Fruit fly (Drosophila melanogaster) whole organism, prepupa: ENCODE data around the gene comm3.

ENCODE experiments used
- Blimp-1 ChIP-seq: fragments of 200-800 bp; sonication (Bioruptor generic); optimal IDR thresholded peaks from 3 replicates; lab custom pipeline; 2017; ENCODE audit warnings: missing biosample characterization, missing genetic modification characterization, mild to moderate bottlenecking, moderate library complexity, missing genetic modification reagents
- CG11294 ChIP-seq: fragments of 200-800 bp; sonication (Bioruptor generic); IDR thresholded peaks from 2 replicates; pipeline ENCODE4 v1.3.6; 2022; ENCODE audit warnings: missing biosample characterization, missing genetic modification characterization
- CG11762 ChIP-seq: fragments of 200-800 bp; sonication (Bioruptor generic); optimal IDR thresholded peaks from 3 replicates; lab custom pipeline; 2016; ENCODE audit warnings: missing biosample characterization, missing genetic modification characterization; ENCODE audit not compliant: insufficient read depth
- CG15336 ChIP-seq: fragments of 200-800 bp; sonication (Bioruptor generic); IDR thresholded peaks from 2 replicates; pipeline ENCODE4 v1.3.6; 2022; ENCODE audit warnings: missing biosample characterization, missing genetic modification characterization
- CG1621 ChIP-seq: fragments of 200-800 bp; sonication (Bioruptor generic); optimal IDR thresholded peaks from 3 replicates; lab custom pipeline; 2018; ENCODE audit warnings: missing biosample characterization, mild to moderate bottlenecking, missing genetic modification characterization
- CG32006 ChIP-seq: fragments of 200-800 bp; sonication (Bioruptor generic); optimal IDR thresholded peaks from 3 replicates; lab custom pipeline; 2017; ENCODE audit warnings: missing biosample characterization, mild to moderate bottlenecking, missing genetic modification characterization
- CG34406 ChIP-seq: fragments of 200-800 bp; sonication (Bioruptor generic); optimal IDR thresholded peaks from 3 replicates; lab custom pipeline; 2016; ENCODE audit warnings: missing biosample characterization, missing genetic modification characterization
- CG3919 ChIP-seq: fragments of 200-800 bp; sonication (Bioruptor generic); optimal IDR thresholded peaks from 3 replicates; lab custom pipeline; 2016; ENCODE audit warnings: missing biosample characterization, missing genetic modification characterization
- CG4318 ChIP-seq: fragments of 200-800 bp; sonication (Bioruptor generic); optimal IDR thresholded peaks from 3 replicates; lab custom pipeline; 2017; ENCODE audit warnings: missing biosample characterization, mild to moderate bottlenecking, missing genetic modification characterization
- CG6163 ChIP-seq: fragments of 200-800 bp; sonication (Bioruptor generic); IDR thresholded peaks from 3 replicates; pipeline ENCODE4 v1.3.6; 2022; ENCODE audit warnings: missing biosample characterization, missing genetic modification characterization
- CG6792 ChIP-seq: fragments of 200-800 bp; sonication (Bioruptor generic); optimal IDR thresholded peaks from 3 replicates; lab custom pipeline; 2016; ENCODE audit warnings: missing biosample characterization, missing genetic modification characterization
- CG6808 ChIP-seq: fragments of 200-800 bp; sonication (Bioruptor generic); optimal IDR thresholded peaks from 3 replicates; lab custom pipeline; 2017; ENCODE audit warnings: missing biosample characterization, missing genetic modification characterization, mild to moderate bottlenecking, moderate library complexity, missing genetic modification reagents
- CG8119 ChIP-seq: fragments of 200-800 bp; sonication (Bioruptor generic); IDR thresholded peaks from 3 replicates; pipeline ENCODE4 v1.3.6; 2022; ENCODE audit warnings: missing biosample characterization, missing genetic modification characterization
- CG8632 ChIP-seq: fragments of 200-800 bp; sonication (Bioruptor generic); optimal IDR thresholded peaks from 3 replicates; lab custom pipeline; 2016; ENCODE audit warnings: missing biosample characterization, missing genetic modification characterization
- Eip75B ChIP-seq: fragments of 200-800 bp; sonication (Bioruptor generic); optimal IDR thresholded peaks from 3 replicates; lab custom pipeline; 2016; ENCODE audit warnings: missing biosample characterization, missing genetic modification characterization
- Eip78C ChIP-seq: fragments of 200-800 bp; sonication (Bioruptor generic); peaks from one replicate; lab custom pipeline; 2016; ENCODE audit warnings: missing biosample characterization, missing genetic modification characterization
- Eip93F ChIP-seq: fragments of 200-800 bp; sonication (Bioruptor generic); optimal IDR thresholded peaks from 2 replicates; lab custom pipeline; 2016; ENCODE audit warnings: missing biosample characterization, mild to moderate bottlenecking, missing genetic modification characterization
- Ets21C ChIP-seq: fragments of 200-800 bp; sonication (Bioruptor generic); optimal IDR thresholded peaks from 3 replicates; lab custom pipeline; 2016; ENCODE audit warnings: missing biosample characterization, missing genetic modification characterization
- Ets96B ChIP-seq: fragments of 200-800 bp; optimal IDR thresholded peaks from 2 replicates; lab custom pipeline; 2019; ENCODE audit warnings: missing biosample characterization, mild to moderate bottlenecking, missing genetic modification characterization, moderate library complexity
- Hr4 ChIP-seq: fragments of 200-800 bp; sonication (Bioruptor generic); optimal IDR thresholded peaks from 3 replicates; lab custom pipeline; 2016; ENCODE audit warnings: missing biosample characterization, missing genetic modification characterization
- Lpt ChIP-seq: fragments of 200-800 bp; sonication (Bioruptor generic); optimal IDR thresholded peaks from 3 replicates; lab custom pipeline; 2016; ENCODE audit warnings: missing biosample characterization, missing genetic modification characterization
- Met ChIP-seq: fragments of 200-800 bp; sonication (Bioruptor generic); optimal IDR thresholded peaks from 3 replicates; lab custom pipeline; 2016; ENCODE audit warnings: missing biosample characterization, missing genetic modification characterization
- Sox102F ChIP-seq: fragments of 200-800 bp; sonication (Bioruptor generic); optimal IDR thresholded peaks from 2 replicates; lab custom pipeline; 2016; ENCODE audit warnings: missing biosample characterization, mild to moderate bottlenecking, missing genetic modification characterization
- Sox14 ChIP-seq: fragments of 200-800 bp; sonication (Bioruptor generic); optimal IDR thresholded peaks from 3 replicates; lab custom pipeline; 2016; ENCODE audit warnings: missing biosample characterization, missing genetic modification characterization
- Sox15 ChIP-seq: fragments of 200-800 bp; sonication (Bioruptor generic); optimal IDR thresholded peaks from 3 replicates; lab custom pipeline; 2016; ENCODE audit warnings: missing biosample characterization, missing genetic modification characterization
- achi ChIP-seq: fragments of 200-800 bp; sonication (Bioruptor generic); optimal IDR thresholded peaks from 3 replicates; lab custom pipeline; 2016; ENCODE audit warnings: missing biosample characterization, missing genetic modification characterization
- dac ChIP-seq: fragments of 200-800 bp; sonication (Bioruptor generic); optimal IDR thresholded peaks from 2 replicates; lab custom pipeline; 2017; ENCODE audit warnings: missing biosample characterization, mild to moderate bottlenecking, missing genetic modification characterization
- dsx ChIP-seq: fragments of 200-800 bp; optimal IDR thresholded peaks from 3 replicates; lab custom pipeline; 2019; ENCODE audit warnings: missing biosample characterization, mild to moderate bottlenecking, missing genetic modification characterization, moderate library complexity; ENCODE audit not compliant: poor library complexity, severe bottlenecking
- eg ChIP-seq: fragments of 200-800 bp; sonication (Bioruptor generic); IDR thresholded peaks from 3 replicates; pipeline ENCODE4 v1.3.6; 2022; ENCODE audit warnings: missing biosample characterization, missing genetic modification characterization
- esn ChIP-seq: fragments of 200-800 bp; sonication (Bioruptor generic); optimal IDR thresholded peaks from 2 replicates; lab custom pipeline; 2016; ENCODE audit warnings: missing biosample characterization, mild to moderate bottlenecking, missing genetic modification characterization, moderate library complexity
- fd85E ChIP-seq: fragments of 200-800 bp; sonication (Bioruptor generic); optimal IDR thresholded peaks from 3 replicates; lab custom pipeline; 2016; ENCODE audit warnings: missing biosample characterization, missing genetic modification characterization
- fkh ChIP-seq: fragments of 200-800 bp; sonication (Bioruptor generic); optimal IDR thresholded peaks from 3 replicates; lab custom pipeline; 2017; ENCODE audit warnings: missing biosample characterization, mild to moderate bottlenecking, missing genetic modification characterization, moderate library complexity
- lz ChIP-seq: fragments of 200-800 bp; sonication (Bioruptor generic); optimal IDR thresholded peaks from 3 replicates; lab custom pipeline; 2016; ENCODE audit warnings: missing biosample characterization, missing genetic modification characterization
- net ChIP-seq: fragments of 200-800 bp; sonication (Bioruptor generic); optimal IDR thresholded peaks from 3 replicates; lab custom pipeline; 2016; ENCODE audit warnings: missing biosample characterization, missing genetic modification characterization
- pdm3 ChIP-seq: fragments of 200-800 bp; sonication (Bioruptor generic); optimal IDR thresholded peaks from 3 replicates; lab custom pipeline; 2016; ENCODE audit warnings: missing biosample characterization, missing genetic modification characterization
- salr ChIP-seq, 2 experiments: fragments of 200-800 bp; sonication (Bioruptor generic); optimal IDR thresholded peaks; 3 replicates each; lab custom pipeline; 2016 to 2018; ENCODE audit warnings: missing biosample characterization in 2 of 2, missing genetic modification characterization in 2 of 2, mild to moderate bottlenecking in 1 of 2
- spab ChIP-seq: fragments of 200-800 bp; sonication (Bioruptor generic); optimal IDR thresholded peaks from 2 replicates; lab custom pipeline; 2017; ENCODE audit warnings: missing biosample characterization, mild to moderate bottlenecking, missing genetic modification characterization, missing genetic modification reagents
- ss ChIP-seq, 2 experiments: fragments of 200-800 bp; sonication (Bioruptor generic); optimal IDR thresholded peaks; 2 replicates in 1 of 2; 3 replicates in 1 of 2; lab custom pipeline; 2017 to 2018; ENCODE audit warnings: mild to moderate bottlenecking in 2 of 2, missing biosample characterization in 2 of 2, missing genetic modification characterization in 2 of 2, moderate library complexity in 1 of 2
- svp ChIP-seq: fragments of 200-800 bp; sonication (Bioruptor generic); peaks from one replicate; lab custom pipeline; 2016; ENCODE audit warnings: missing biosample characterization, missing genetic modification characterization
- topi ChIP-seq: fragments of 200-800 bp; sonication (Bioruptor generic); optimal IDR thresholded peaks from 3 replicates; lab custom pipeline; 2016; ENCODE audit warnings: missing biosample characterization, missing genetic modification characterization
- vri ChIP-seq: fragments of 200-800 bp; sonication (Bioruptor generic); optimal IDR thresholded peaks from 3 replicates; lab custom pipeline; 2016; ENCODE audit warnings: missing biosample characterization, mild to moderate bottlenecking, missing genetic modification characterization

The comm3 gene

DNA sequence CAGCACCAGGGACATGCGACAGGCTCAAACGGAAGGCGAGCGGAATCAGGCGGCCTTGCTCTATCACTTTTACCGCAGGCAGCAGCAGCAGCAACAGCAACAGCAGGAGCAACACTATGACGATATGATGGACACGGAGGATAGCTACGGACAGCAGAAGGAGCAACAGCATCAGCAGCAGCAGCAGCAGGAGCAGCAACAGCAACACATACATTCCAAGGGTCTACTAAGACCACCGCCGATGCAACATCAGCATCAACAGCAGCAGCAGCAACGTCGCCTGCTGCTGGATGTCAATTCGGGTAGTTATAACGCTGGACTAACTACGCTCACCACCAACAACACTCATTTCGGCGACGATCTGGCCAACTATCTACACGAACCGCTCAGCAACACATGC is 42.6 kb downstream of the comm3 start:
- TF ChIP-seq Ets96B (tag; lab: Kevin White, UChicago) (no peak), CG8632 (GFP tag; lab: Kevin White, UChicago) (no peak), dac (GFP tag; lab: Kevin White, UChicago) (no peak), Ets21C (GFP tag; lab: Kevin White, UChicago) (no peak), dsx (no peak), Hr4 (GFP tag; lab: Kevin White, UChicago) (no peak), CG1621 (tag; lab: Kevin White, UChicago) (no peak), spab (GFP tag; lab: Kevin White, UChicago) (no peak)

DNA sequence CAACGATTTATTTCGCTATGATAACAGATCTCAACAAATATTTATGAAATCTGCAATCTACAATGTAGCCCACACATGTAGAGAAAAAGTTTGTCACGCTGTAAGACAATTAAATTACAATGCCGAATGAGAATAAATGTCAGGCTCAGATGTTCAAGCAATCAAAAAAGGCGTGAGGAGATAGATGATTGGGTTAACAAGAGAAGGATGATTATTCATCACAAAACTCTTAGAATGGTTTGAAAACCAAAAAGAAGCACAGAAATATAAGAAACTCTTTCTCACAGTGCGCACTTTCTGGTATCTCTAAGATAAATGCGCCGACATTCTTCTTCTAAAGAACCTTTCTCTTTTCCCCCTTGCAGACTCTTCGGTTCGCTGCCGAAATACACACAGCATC is 47.5 kb downstream of the comm3 start:
- peak; percentile 28 for TF ChIP-seq CG4318 (GFP tag; lab: Kevin White, UChicago)
- TF ChIP-seq salr (GFP tag; optimal IDR thresholded peaks at IDR 0.05; lab: Kevin White, UChicago), result no peak
- no peak for TF ChIP-seq Sox15 (GFP tag; lab: Kevin White, UChicago)
- TF ChIP-seq Hr4 (GFP tag; lab: Kevin White, UChicago), result peak; percentile 62
- no peak for TF ChIP-seq CG34406 (GFP tag; lab: Kevin White, UChicago)
- TF ChIP-seq CG6792 (GFP tag; lab: Kevin White, UChicago), result no peak
- TF ChIP-seq Sox102F, result no peak
- no peak; the same call in 2 of the 3 replicates for TF ChIP-seq CG8119 (GFP tag; lab: Robert Waterston, UW)
- no peak for TF ChIP-seq CG6163 (GFP tag; lab: Robert Waterston, UW)
- TF ChIP-seq pdm3 (GFP tag; lab: Kevin White, UChicago), result no peak
- TF ChIP-seq fkh (GFP tag; lab: Kevin White, UChicago), result no peak
- peak; percentile 18 for TF ChIP-seq esn (GFP tag; lab: Kevin White, UChicago)
- no peak for TF ChIP-seq CG11294 (GFP tag; lab: Robert Waterston, UW)
- TF ChIP-seq Sox14, result no peak
- TF ChIP-seq lz (GFP tag; lab: Kevin White, UChicago), result no peak
- no peak for TF ChIP-seq CG8632 (GFP tag; lab: Kevin White, UChicago)
- TF ChIP-seq CG15336 (GFP tag; lab: Robert Waterston, UW), result peak; percentile 54

DNA sequence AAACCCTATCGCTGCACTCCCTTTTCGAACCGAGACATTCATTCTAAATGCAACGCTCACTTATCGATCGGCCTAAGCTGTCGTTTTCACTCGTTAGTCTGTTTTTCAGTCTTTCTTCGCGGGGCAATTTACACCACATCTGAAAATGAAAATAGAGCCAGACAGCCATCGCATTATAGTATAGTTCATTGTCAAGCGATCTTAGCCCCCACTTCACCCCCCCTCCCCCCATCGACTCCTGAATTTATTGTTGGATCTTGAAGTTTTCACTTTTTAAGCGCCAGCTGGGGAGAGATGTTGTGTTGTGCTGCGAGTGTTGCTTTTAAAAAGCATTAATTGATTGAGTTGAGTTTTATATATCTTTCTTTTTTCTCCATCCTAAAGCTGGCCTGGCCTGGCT is 48.4 kb downstream of the comm3 start:
- TF ChIP-seq CG11762 (no peak), fd85E (GFP tag; lab: Kevin White, UChicago) (no peak), Eip75B (GFP tag; lab: Kevin White, UChicago) (no peak), topi (no peak), Hr4 (GFP tag; lab: Kevin White, UChicago) (no peak), ss (GFP tag; optimal IDR thresholded peaks at IDR 0.05; lab: Kevin White, UChicago) (no peak)

DNA sequence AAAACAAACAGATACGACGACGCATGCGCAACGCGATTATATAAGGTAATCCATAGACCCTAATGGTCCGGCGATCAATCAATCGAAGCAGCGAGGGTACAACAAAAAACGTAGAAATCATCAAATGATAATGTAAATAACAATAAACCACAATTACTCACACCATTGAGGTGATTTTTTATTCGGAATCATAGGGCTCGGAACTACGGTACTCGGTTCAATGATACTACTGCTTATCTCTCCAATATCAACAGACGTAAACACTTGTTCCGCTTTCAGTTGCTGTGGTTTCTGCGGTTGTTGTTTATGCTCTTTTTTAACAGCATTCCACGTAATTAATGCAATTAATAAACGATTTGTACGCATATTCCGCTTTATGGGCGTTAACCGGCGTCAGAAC is 49.6 kb downstream of the comm3 start:
- no peak for TF ChIP-seq CG6792 (GFP tag; lab: Kevin White, UChicago)
- TF ChIP-seq CG3919 (GFP tag; lab: Kevin White, UChicago), result no peak
- no peak for TF ChIP-seq Blimp-1
- peak; percentile 69 for TF ChIP-seq fkh (GFP tag; lab: Kevin White, UChicago)
- no peak for TF ChIP-seq CG1621 (tag; lab: Kevin White, UChicago)
- TF ChIP-seq Eip93F (GFP tag; lab: Kevin White, UChicago), result no peak
- no peak for TF ChIP-seq Eip78C (GFP tag; lab: Kevin White, UChicago)
- TF ChIP-seq CG8119 (GFP tag; lab: Robert Waterston, UW), result no peak
- TF ChIP-seq Sox14, result no peak

DNA sequence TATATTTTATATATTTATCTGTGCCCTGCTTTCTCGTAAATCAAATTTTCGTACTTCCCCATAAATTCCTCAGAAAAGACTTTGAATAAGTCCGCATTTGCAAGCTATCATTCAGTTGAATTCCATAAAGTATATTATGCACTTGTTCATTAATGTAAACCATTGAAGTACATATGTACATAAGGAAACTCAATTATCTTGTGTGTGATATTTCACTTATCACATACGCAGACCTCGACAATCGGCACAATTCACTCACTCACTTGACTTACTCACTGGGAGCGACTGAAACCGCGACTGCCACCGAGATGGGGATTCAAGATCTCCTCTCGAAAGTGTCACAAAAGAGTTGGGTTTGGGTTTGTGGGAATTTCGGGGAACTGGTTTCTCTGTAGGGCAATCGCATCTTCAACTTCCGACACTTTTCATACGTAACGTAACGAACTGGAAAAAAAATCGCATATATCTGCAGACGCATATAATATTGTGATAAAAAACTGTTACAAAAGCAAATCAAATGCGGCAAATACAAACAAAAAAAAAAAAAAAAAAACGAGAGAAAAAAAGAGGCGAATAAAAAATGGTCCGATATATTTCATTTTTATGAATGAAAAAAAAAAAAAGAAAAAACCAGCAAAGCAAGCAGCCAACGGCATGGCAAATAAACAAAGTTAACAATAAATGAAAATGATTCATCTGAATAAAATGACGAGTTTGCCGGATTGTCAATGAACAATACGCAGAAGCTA is 50.4 kb downstream of the comm3 start:
- TF ChIP-seq vri, result peak; percentile 50
- TF ChIP-seq Eip93F (GFP tag; lab: Kevin White, UChicago), result peak; percentile 9
- peak; percentile 40 for TF ChIP-seq Blimp-1
- TF ChIP-seq svp, result no peak
- TF ChIP-seq fd85E (GFP tag; lab: Kevin White, UChicago), result no peak
- TF ChIP-seq salr (GFP tag; optimal IDR thresholded peaks at IDR 0.05; lab: Kevin White, UChicago), result no peak
- peak; percentile 11 for TF ChIP-seq Met
- TF ChIP-seq Eip75B (GFP tag; lab: Kevin White, UChicago), result peak; percentile 31
- TF ChIP-seq Sox102F, result peak; percentile 37
- TF ChIP-seq Lpt, result no peak
- TF ChIP-seq CG32006, result no peak
- no peak for TF ChIP-seq spab (GFP tag; lab: Kevin White, UChicago)
- TF ChIP-seq CG11294 (GFP tag; lab: Robert Waterston, UW), result no peak
- TF ChIP-seq ss (GFP tag; optimal IDR thresholded peaks at IDR 0.05; lab: Kevin White, UChicago), result peak in 1 of 2 experiments; percentile 47
- TF ChIP-seq CG6808, result peak; percentile 37
- no peak for TF ChIP-seq eg (GFP tag; lab: Robert Waterston, UW)
- TF ChIP-seq net, result no peak
- peak; percentile 7 for TF ChIP-seq achi (GFP tag; lab: Kevin White, UChicago)
